Worm (Caenorhabditis elegans): Measurements from ENCODE around the gene C16C8.12.

Gene C16C8.12

DNA sequence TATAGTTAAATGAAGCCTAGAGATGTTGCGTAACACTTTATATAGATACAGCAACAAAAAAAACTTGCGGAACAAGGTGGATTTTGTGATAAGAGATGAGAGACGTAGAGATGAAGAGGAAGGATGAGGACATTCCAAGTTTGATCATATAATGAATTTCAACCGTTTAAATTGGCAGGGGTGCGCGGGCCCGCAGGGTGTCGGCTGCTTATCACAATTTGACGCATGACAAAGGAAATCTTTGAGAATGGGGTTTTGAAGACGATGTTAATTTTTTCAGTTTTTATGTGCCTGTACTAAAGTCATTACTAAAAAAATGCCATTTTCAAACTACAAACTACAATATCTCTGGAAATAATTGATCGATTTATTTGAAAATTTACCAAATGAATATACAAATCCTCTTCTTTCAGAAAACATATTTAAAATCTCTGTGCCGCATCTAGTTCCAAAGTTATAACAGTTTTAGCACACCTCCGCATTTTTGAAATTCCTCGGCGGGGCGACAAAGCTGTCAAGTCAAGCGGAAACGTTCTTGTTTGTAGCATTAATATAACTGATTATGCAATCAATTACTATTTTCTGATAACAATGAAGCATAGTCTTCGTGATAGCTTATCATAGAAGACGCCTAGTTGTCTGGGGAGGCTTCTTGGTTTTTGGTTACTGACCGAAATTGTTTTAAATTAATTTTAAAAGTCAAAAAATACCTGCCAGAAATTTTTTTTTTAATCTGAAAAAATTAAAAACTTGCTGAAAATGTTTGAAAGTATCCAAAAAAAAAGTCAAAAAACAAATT lies 12.5 kb upstream of the C16C8.12 start:
- TF ChIP-seq tbx-2 (tag; optimal IDR thresholded peaks at IDR 0.05), result no peak
- TF ChIP-seq pqm-1 (tag; optimal IDR thresholded peaks at IDR 0.05), result peak; percentile 57
- TF ChIP-seq jun-1 (tag; optimal IDR thresholded peaks at IDR 0.05), result no peak
- TF ChIP-seq egl-5 (tag; optimal IDR thresholded peaks at IDR 0.05), result no peak
- TF ChIP-seq nhr-76 (tag; optimal IDR thresholded peaks at IDR 0.05), result no peak
- peak; percentile 57 for TF ChIP-seq snpc-4 (tag; optimal IDR thresholded peaks at IDR 0.05)
- TF ChIP-seq skn-1 (tag; optimal IDR thresholded peaks at IDR 0.05), result no peak
- no peak for TF ChIP-seq ztf-11 (tag; optimal IDR thresholded peaks at IDR 0.05)
- TF ChIP-seq elt-2 (tag; optimal IDR thresholded peaks at IDR 0.05), result peak; percentile 89

DNA sequence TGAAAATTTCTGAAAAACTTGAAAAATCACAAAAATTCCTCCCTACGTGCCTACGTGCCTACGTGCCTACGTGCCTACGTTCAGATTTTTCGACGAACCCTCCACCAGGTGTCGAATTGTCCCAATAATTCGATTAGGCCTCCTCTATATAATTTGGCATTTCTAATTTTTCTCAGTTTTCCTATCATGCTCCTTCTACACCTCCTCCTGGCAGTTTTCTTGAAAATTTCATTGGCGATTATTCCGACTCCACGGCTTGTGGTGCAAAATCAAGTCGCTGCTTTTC lies 11.9 kb upstream of the C16C8.12 start, which contains the start of gene C16C8.17:
C16C8.17 (plus strand) TSS at position 187 of the 286 bp plus-strand sequence.
- no peak for TF ChIP-seq skn-1 (tag; optimal IDR thresholded peaks at IDR 0.05)
- TF ChIP-seq nhr-12 (tag; optimal IDR thresholded peaks at IDR 0.05), result no peak
- no peak for TF ChIP-seq nhr-237 (tag; optimal IDR thresholded peaks at IDR 0.05)
- no peak for TF ChIP-seq fos-1 (tag; optimal IDR thresholded peaks at IDR 0.05)
- TF ChIP-seq fkh-10 (GFP tag; optimal IDR thresholded peaks at IDR 0.05), result no peak
- no peak for TF ChIP-seq ztf-11 (tag; optimal IDR thresholded peaks at IDR 0.05)
- no peak for TF ChIP-seq elt-1 (tag; optimal IDR thresholded peaks at IDR 0.05)
- no peak for TF ChIP-seq nfya-1 (tag; optimal IDR thresholded peaks at IDR 0.05; ENCODE audit: insufficient read depth)
- no peak for TF ChIP-seq elt-2 (tag; optimal IDR thresholded peaks at IDR 0.05)
- TF ChIP-seq ZK546.5 (tag; optimal IDR thresholded peaks at IDR 0.05), result no peak
- no peak for TF ChIP-seq nhr-11 (tag; optimal IDR thresholded peaks at IDR 0.05)
- no peak for TF ChIP-seq nhr-28 (tag; optimal IDR thresholded peaks at IDR 0.05)
- TF ChIP-seq unc-62 (GFP tag; optimal IDR thresholded peaks at IDR 0.05), result no peak
- no peak for TF ChIP-seq egl-27 (tag; optimal IDR thresholded peaks at IDR 0.05)

DNA sequence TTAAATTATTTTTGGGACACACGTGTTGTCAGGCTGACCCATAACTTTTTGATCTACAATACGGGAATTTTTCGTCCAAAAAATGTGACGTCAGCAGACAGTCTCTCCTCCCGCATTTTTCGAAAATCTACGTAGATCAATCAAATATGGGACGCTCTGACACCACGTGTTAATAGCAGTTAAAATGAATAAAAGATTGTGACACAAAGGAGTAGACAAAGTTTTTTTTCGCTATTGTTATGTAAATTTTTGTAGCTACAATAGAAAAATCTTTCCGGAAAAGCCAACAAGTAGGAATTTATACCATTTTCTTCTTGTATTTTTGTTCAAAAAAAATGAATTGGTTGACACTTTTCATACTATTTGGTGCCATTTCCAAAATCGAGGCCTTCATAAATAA lies 11.1 kb upstream of the C16C8.12 start, which contains the start of gene C16C8.27:
C16C8.27 (plus strand) TSS at position 301 of the 400 bp plus-strand sequence.
- no peak for TF ChIP-seq fkh-10 (GFP tag; optimal IDR thresholded peaks at IDR 0.05)

DNA sequence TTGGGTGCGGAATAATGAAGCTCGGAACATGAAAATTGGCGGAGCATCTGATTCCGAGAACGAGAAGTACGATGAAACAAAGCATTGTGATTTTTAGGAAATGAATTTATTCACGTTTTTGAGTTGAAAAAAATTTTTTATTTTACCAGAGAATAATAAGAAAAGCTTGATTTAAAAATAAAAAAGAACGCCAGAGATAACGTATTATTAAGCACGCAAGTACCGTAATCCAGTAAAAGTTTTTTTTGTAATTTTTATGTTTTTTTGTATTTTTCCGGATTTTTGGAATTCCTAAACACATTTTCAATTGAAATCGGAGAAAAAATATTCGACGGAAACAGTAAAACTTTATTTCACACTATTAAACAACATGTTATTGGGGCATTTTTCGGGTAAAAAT lies 9.4 kb upstream of the C16C8.12 start, which contains the start of gene C16C8.22:
C16C8.22 (minus strand) TSS at position 101 of the 400 bp plus-strand sequence.
- TF ChIP-seq ZK546.5 (tag; optimal IDR thresholded peaks at IDR 0.05) (no peak), eor-1 (tag; optimal IDR thresholded peaks at IDR 0.05) (no peak), nhr-25 (tag; optimal IDR thresholded peaks at IDR 0.05) (no peak), hmg-11 (tag; optimal IDR thresholded peaks at IDR 0.05) (no peak), ceh-82 (tag; optimal IDR thresholded peaks at IDR 0.05) (no peak), nhr-12 (tag; optimal IDR thresholded peaks at IDR 0.05) (no peak), jun-1 (tag; optimal IDR thresholded peaks at IDR 0.05) (no peak), elt-1 (tag; optimal IDR thresholded peaks at IDR 0.05) (no peak), unc-39 (tag; optimal IDR thresholded peaks at IDR 0.05) (no peak), nhr-28 (tag; optimal IDR thresholded peaks at IDR 0.05) (no peak), nhr-23 (tag; optimal IDR thresholded peaks at IDR 0.05) (no peak), nhr-67 (tag; optimal IDR thresholded peaks at IDR 0.05) (no peak), fkh-10 (GFP tag; optimal IDR thresholded peaks at IDR 0.05) (no peak), aly-2 (tag; optimal IDR thresholded peaks at IDR 0.05) (no peak), unc-62 (GFP tag; optimal IDR thresholded peaks at IDR 0.05) (no peak), lin-39 (tag; optimal IDR thresholded peaks at IDR 0.05) (no peak)

DNA sequence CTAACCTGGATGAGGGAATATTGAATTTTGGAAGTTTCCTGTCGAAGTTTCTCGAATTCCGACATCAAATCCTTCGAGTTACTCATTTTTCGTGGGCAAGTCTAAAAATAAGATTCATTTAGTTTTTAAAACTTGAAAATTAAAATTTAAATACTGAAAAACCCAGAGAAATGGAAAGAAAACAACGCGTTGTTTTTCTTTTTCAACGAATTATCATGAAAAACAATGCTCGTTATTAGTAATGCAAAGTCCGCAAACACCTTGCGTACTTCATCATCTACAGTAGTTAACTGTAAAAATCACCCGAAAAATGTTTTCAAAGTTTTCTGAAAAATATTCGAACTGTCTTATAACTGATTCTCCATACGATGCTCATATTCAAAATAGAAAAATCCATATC lies 8.2 kb upstream of the C16C8.12 start, which contains the start of gene C16C8.4:
C16C8.4 (minus strand) TSS at position 101 of the 400 bp plus-strand sequence.
- no peak for TF ChIP-seq tbx-2 (tag; optimal IDR thresholded peaks at IDR 0.05)

DNA sequence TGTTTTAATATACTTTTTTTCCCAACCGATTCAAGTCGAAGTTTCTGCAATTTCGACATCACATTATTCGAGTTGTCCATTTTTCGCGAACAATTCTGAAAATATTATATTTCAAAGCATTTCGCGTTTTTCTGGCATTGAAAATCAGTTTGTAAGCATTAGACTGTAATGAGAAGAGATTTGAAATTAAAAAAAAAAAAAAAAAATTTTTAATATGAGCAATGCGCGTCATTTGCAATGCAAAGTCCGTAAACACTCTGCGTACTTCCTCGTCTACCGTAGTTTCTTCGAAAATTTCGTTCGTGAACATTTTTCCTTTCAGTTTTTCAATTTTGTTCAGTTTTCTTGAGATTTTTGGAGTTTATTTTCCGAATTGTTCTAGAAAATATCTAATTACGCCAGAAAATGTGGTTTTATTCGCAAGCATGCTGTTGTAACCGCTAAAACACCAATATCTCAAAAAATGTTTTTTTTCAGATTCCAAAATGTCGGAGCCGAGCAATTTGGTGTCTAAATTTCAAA lies 7.2 kb upstream of the C16C8.12 start, which contains the start of the genes C16C8.5 and C16C8.16:
C16C8.5 (minus strand) TSS at position 101 of the 522 bp plus-strand sequence.
C16C8.16 (plus strand) TSS at position 472 of the 522 bp plus-strand sequence.
- no peak for TF ChIP-seq unc-62 (GFP tag; optimal IDR thresholded peaks at IDR 0.05)
- TF ChIP-seq fkh-10 (GFP tag; optimal IDR thresholded peaks at IDR 0.05), result no peak
- TF ChIP-seq mdl-1 (tag; optimal IDR thresholded peaks at IDR 0.05), result no peak
- TF ChIP-seq hmg-11 (tag; optimal IDR thresholded peaks at IDR 0.05), result no peak
- TF ChIP-seq aly-2 (tag; optimal IDR thresholded peaks at IDR 0.05), result no peak
- no peak for TF ChIP-seq ama-1 (optimal IDR thresholded peaks at IDR 0.05)
- TF ChIP-seq nfya-1 (tag; optimal IDR thresholded peaks at IDR 0.05; ENCODE audit: insufficient read depth), result no peak
- no peak for TF ChIP-seq lin-39 (tag; optimal IDR thresholded peaks at IDR 0.05)
- no peak for TF ChIP-seq ztf-4 (tag; optimal IDR thresholded peaks at IDR 0.05)
- no peak for TF ChIP-seq R02D3.7 (tag; optimal IDR thresholded peaks at IDR 0.05)
- TF ChIP-seq egl-27 (tag; optimal IDR thresholded peaks at IDR 0.05), result no peak
- no peak for TF ChIP-seq ZK546.5 (tag; optimal IDR thresholded peaks at IDR 0.05)
- TF ChIP-seq nhr-12 (tag; optimal IDR thresholded peaks at IDR 0.05), result no peak
- no peak for TF ChIP-seq daf-12 (tag; optimal IDR thresholded peaks at IDR 0.05)
- TF ChIP-seq eor-1 (tag; optimal IDR thresholded peaks at IDR 0.05), result no peak
- no peak for TF ChIP-seq nhr-43 (tag; optimal IDR thresholded peaks at IDR 0.05; ENCODE audit: poor library complexity, severe bottlenecking)
- TF ChIP-seq nhr-77 (tag; optimal IDR thresholded peaks at IDR 0.05), result no peak
- no peak for TF ChIP-seq nhr-28 (tag; optimal IDR thresholded peaks at IDR 0.05)
- TF ChIP-seq nhr-76 (tag; optimal IDR thresholded peaks at IDR 0.05), result no peak
